Worm (Caenorhabditis elegans): Measurements from ENCODE around the gene chmp-7.

DNA sequence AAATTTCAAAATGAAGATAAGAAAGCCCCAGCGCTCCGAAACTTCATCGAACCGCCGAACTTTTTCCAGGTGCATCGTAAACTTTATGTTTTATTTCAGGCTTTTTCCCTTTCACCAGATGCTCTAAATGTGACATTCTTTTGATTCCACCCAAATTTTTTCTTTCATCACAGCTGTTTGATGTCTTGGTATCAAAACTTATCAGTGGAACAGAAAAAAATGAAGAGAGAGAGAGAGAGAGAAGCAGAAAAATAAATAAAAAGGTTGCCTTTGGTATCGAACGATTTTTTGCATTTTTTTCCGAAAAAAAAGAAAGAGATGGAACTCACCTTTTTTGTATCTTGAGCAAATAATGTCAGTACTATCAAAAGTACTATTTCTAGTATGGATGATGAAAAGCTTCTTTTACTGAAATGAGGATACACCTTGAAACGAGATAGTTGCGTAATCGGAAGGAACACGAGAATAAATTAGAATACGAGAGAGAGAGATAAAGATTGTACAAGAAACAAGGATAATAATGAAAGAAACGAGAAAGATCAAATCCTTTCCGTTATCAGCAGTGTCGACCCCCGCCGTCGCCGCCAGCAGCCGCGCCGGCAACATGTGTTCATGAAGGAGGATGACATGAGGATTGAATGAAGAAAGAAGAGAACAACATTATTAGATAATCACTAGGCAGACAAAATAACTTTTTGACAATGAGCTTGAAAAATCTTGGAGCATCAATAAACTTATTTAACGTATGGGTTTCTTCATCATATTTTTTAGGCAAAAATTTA lies 21.5 kb downstream of the chmp-7 start:
- TF ChIP-seq ama-1 (optimal IDR thresholded peaks at IDR 0.05) (no peak), unc-62 (GFP tag; optimal IDR thresholded peaks at IDR 0.05 in 1 of 2) (no peak), unc-62 (tag; optimal IDR thresholded peaks at IDR 0.05) (no peak), tra-1 (GFP tag; IDR thresholded peaks at IDR 0.05) (no peak), ces-1 (GFP tag; optimal IDR thresholded peaks at IDR 0.05) (no peak), T20F7.1 (GFP tag; optimal IDR thresholded peaks at IDR 0.05) (no peak), pha-4 (GFP tag; IDR thresholded peaks at IDR 0.05) (no peak), pha-4 (tag; optimal IDR thresholded peaks at IDR 0.05) (no peak), set-16 (GFP tag; IDR thresholded peaks at IDR 0.05) (no peak)

Measured in whole organism, L4 larva.